ENCODE assay signal across 1 fruit fly cellular context in the genomic region with DNA sequence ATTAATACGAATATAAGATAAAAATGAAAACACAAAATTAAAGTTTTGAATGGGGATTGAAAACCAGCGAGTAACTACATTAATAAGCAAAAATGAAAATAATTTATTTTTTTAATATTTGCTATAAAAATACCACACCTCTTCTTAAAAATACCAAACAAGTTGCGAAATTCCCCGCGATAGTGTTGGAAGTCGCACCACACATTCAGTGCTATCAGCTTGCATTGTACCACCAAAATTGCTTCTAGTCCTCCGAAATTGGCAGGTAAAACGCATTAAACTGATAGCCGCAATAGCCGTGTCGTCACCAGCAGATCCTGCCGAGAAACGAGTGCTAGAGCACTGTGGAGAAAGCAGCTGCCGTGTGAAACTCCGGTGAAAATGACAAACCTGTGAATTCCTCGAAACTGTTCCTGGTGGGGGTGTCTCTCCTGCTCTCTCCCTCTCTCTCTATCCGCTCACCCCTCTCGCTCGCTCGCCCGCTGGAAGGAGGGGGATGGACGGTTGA.
A peak's percentile ranks its signal among the peaks of the same experiment; 100 is the strongest.
TF ChIP-seq lines count a peak whose summit lies in the region.

TSS of gene Hip14 (plus strand) at position 198 of the 508 bp plus-strand sequence.

TF ChIP-seq in whole organism, embryonic, 481 proteins besides CTCF, POLR2A, EP300 and RAD21 (continued from another document and continues in another):
- TF ChIP-seq crp (GFP tag; optimal IDR thresholded peaks at IDR 0.05; lab: Kevin White, UChicago) (peak in 1 of 2 experiments; percentile 0), kay (GFP tag; optimal IDR thresholded peaks at IDR 0.05; lab: Kevin White, UChicago) (no peak), CG13123 (GFP tag; optimal IDR thresholded peaks at IDR 0.05; lab: Kevin White, UChicago) (no peak), da (GFP tag; optimal IDR thresholded peaks at IDR 0.05; lab: Kevin White, UChicago) (no peak), CG14965 (GFP tag; optimal IDR thresholded peaks at IDR 0.05; lab: Kevin White, UChicago; ENCODE audit: borderline replicate concordance) (no peak), pum (GFP tag; optimal IDR thresholded peaks at IDR 0.05; lab: Kevin White, UChicago) (no peak), sens (GFP tag; lab: Kevin White, UChicago) (peak; percentile 86), CG2202 (tag; optimal IDR thresholded peaks at IDR 0.05; lab: Kevin White, UChicago) (no peak), HHEX (GFP tag; optimal IDR thresholded peaks at IDR 0.05; lab: Kevin White, UChicago) (no peak), unpg (GFP tag; optimal IDR thresholded peaks at IDR 0.05; lab: Kevin White, UChicago) (no peak), Hr51 (GFP tag; optimal IDR thresholded peaks at IDR 0.05; lab: Kevin White, UChicago) (no peak), D (optimal IDR thresholded peaks at IDR 0.05; lab: Kevin White, UChicago) (peak; percentile 62), D (GFP tag; optimal IDR thresholded peaks at IDR 0.05; lab: Kevin White, UChicago) (no peak), CG5245 (GFP tag; optimal IDR thresholded peaks at IDR 0.05; lab: Kevin White, UChicago) (no peak), phol (tag; optimal IDR thresholded peaks at IDR 0.05; lab: Kevin White, UChicago) (peak; percentile 37), CG3407 (GFP tag; optimal IDR thresholded peaks at IDR 0.05; lab: Kevin White, UChicago) (no peak), CG6854 (GFP tag; optimal IDR thresholded peaks at IDR 0.05; lab: Kevin White, UChicago) (no peak), CG30431 (GFP tag; optimal IDR thresholded peaks at IDR 0.05; lab: Kevin White, UChicago) (no peak), ewg (GFP tag; optimal IDR thresholded peaks at IDR 0.05; lab: Kevin White, UChicago) (no peak), bab2 (GFP tag; optimal IDR thresholded peaks at IDR 0.05; lab: Kevin White, UChicago) (no peak), CG3065 (GFP tag; optimal IDR thresholded peaks at IDR 0.05; lab: Kevin White, UChicago) (no peak), zen2 (GFP tag; IDR thresholded peaks at IDR 0.05; lab: Robert Waterston, UW; ENCODE audit: partially characterized antibody) (no peak), chif (GFP tag; optimal IDR thresholded peaks at IDR 0.05; lab: Kevin White, UChicago) (no peak), dmrt11E (tag; optimal IDR thresholded peaks at IDR 0.05; lab: Kevin White, UChicago) (no peak), Hr3 (GFP tag; optimal IDR thresholded peaks at IDR 0.05; lab: Kevin White, UChicago) (peak; percentile 12), lbe (GFP tag; optimal IDR thresholded peaks at IDR 0.05; lab: Kevin White, UChicago) (peak; percentile 10), fd3F (GFP tag; optimal IDR thresholded peaks at IDR 0.05; lab: Kevin White, UChicago) (no peak), grn (GFP tag; optimal IDR thresholded peaks at IDR 0.05; lab: Kevin White, UChicago) (no peak), CG1233 (GFP tag; optimal IDR thresholded peaks at IDR 0.05; lab: Kevin White, UChicago) (no peak), Dbx (GFP tag; IDR thresholded peaks at IDR 0.05; lab: Robert Waterston, UW) (no peak), CG5180 (GFP tag; optimal IDR thresholded peaks at IDR 0.05; lab: Kevin White, UChicago) (no peak), CG34224 (GFP tag; IDR thresholded peaks at IDR 0.05; lab: Robert Waterston, UW; ENCODE audit: partially characterized antibody) (0 out of 3 replicates have a peak, but pooled peaks have one; percentile 30), CG9215 (GFP tag; IDR thresholded peaks at IDR 0.05; lab: Robert Waterston, UW) (no peak), zf30C (GFP tag; optimal IDR thresholded peaks at IDR 0.05; lab: Kevin White, UChicago) (no peak), lola (GFP tag; optimal IDR thresholded peaks at IDR 0.05; lab: Kevin White, UChicago) (peak in 1 of 3 experiments; percentile 25), CG33557 (GFP tag; optimal IDR thresholded peaks at IDR 0.05; lab: Kevin White, UChicago) (no peak), CG11696 (GFP tag; IDR thresholded peaks at IDR 0.05; lab: Robert Waterston, UW) (no peak), ara (GFP tag; IDR thresholded peaks at IDR 0.05; lab: Robert Waterston, UW) (0 out of 2 replicates have a peak, but pooled peaks have one; percentile 20), CG31388 (GFP tag; optimal IDR thresholded peaks at IDR 0.05; lab: Kevin White, UChicago) (no peak), CG12071 (GFP tag; optimal IDR thresholded peaks at IDR 0.05; lab: Kevin White, UChicago) (no peak), CG3995 (GFP tag; optimal IDR thresholded peaks at IDR 0.05; lab: Kevin White, UChicago) (peak; percentile 86), ash1 (GFP tag; optimal IDR thresholded peaks at IDR 0.05; lab: Kevin White, UChicago) (no peak), gcm2 (GFP tag; optimal IDR thresholded peaks at IDR 0.05; lab: Kevin White, UChicago) (no peak), CG13624 (GFP tag; optimal IDR thresholded peaks at IDR 0.05; lab: Kevin White, UChicago) (no peak), Atf-2 (GFP tag; optimal IDR thresholded peaks at IDR 0.05; lab: Kevin White, UChicago) (no peak), crol (GFP tag; IDR thresholded peaks at IDR 0.05; lab: Robert Waterston, UW) (peak; percentile 91), CG7745 (tag; optimal IDR thresholded peaks at IDR 0.05; lab: Kevin White, UChicago) (no peak), CG10147 (GFP tag; optimal IDR thresholded peaks at IDR 0.05; lab: Kevin White, UChicago) (peak; percentile 40), HmgZ (tag; optimal IDR thresholded peaks at IDR 0.05; lab: Kevin White, UChicago) (peak; percentile 18), bcd (GFP tag; optimal IDR thresholded peaks at IDR 0.05; lab: Kevin White, UChicago) (no peak), Asciz (GFP tag; optimal IDR thresholded peaks at IDR 0.05; lab: Kevin White, UChicago) (no peak), caup (GFP tag; optimal IDR thresholded peaks at IDR 0.05; lab: Kevin White, UChicago; ENCODE audit: severe bottlenecking) (no peak), h (optimal IDR thresholded peaks at IDR 0.05; lab: Kevin White, UChicago) (no peak), CG5953 (GFP tag; IDR thresholded peaks at IDR 0.05; lab: Robert Waterston, UW) (no peak), CG13296 (GFP tag; optimal IDR thresholded peaks at IDR 0.05; lab: Kevin White, UChicago) (peak; percentile 22), BEAF-32 (GFP tag; optimal IDR thresholded peaks at IDR 0.05; lab: Kevin White, UChicago) (peak; percentile 29), Awh (GFP tag; IDR thresholded peaks at IDR 0.05; lab: Robert Waterston, UW) (no peak), sc (optimal IDR thresholded peaks at IDR 0.05; lab: Kevin White, UChicago) (no peak), sc (GFP tag; optimal IDR thresholded peaks at IDR 0.05; lab: Kevin White, UChicago) (no peak), sd (tag; optimal IDR thresholded peaks at IDR 0.05; lab: Kevin White, UChicago) (peak; percentile 86), Fer3 (tag; optimal IDR thresholded peaks at IDR 0.05; lab: Kevin White, UChicago) (no peak), CG14050 (GFP tag; IDR thresholded peaks at IDR 0.05; lab: Robert Waterston, UW) (no peak), MBD-R2 (GFP tag; IDR thresholded peaks at IDR 0.05; lab: Robert Waterston, UW) (peak; percentile 57), emc (GFP tag; optimal IDR thresholded peaks at IDR 0.05; lab: Kevin White, UChicago) (no peak), Aef1 (GFP tag; IDR thresholded peaks at IDR 0.05; lab: Robert Waterston, UW) (no peak), sisA (GFP tag; IDR thresholded peaks at IDR 0.05; lab: Robert Waterston, UW) (no peak), Drgx (GFP tag; IDR thresholded peaks at IDR 0.05; lab: Robert Waterston, UW) (no peak), CG6765 (GFP tag; optimal IDR thresholded peaks at IDR 0.05; lab: Kevin White, UChicago) (no peak), bigmax (GFP tag; optimal IDR thresholded peaks at IDR 0.05; lab: Kevin White, UChicago) (no peak), Scr (GFP tag; IDR thresholded peaks at IDR 0.05; lab: Robert Waterston, UW; ENCODE audit: partially characterized antibody) (peak; percentile 22; the same call in 1 of the 2 replicates), Fer2 (tag; optimal IDR thresholded peaks at IDR 0.05; lab: Kevin White, UChicago) (no peak), dpn (GFP tag; optimal IDR thresholded peaks at IDR 0.05; lab: Kevin White, UChicago) (no peak), fd102C (GFP tag; optimal IDR thresholded peaks at IDR 0.05; lab: Kevin White, UChicago) (no peak), Nf-YA (GFP tag; IDR thresholded peaks at IDR 0.05; lab: Robert Waterston, UW) (no peak), dysf (GFP tag; IDR thresholded peaks at IDR 0.05; lab: Robert Waterston, UW) (no peak), CG7372 (GFP tag; IDR thresholded peaks at IDR 0.05; lab: Robert Waterston, UW) (no peak), zfh1 (GFP tag; IDR thresholded peaks at IDR 0.05; lab: Robert Waterston, UW) (0 out of 3 replicates have a peak, but pooled peaks have one; percentile 38), Opbp (GFP tag; IDR thresholded peaks at IDR 0.05; lab: Robert Waterston, UW; ENCODE audit: partially characterized antibody) (no peak; the same call in 2 of the 3 replicates), HLHmδ (GFP tag; optimal IDR thresholded peaks at IDR 0.05; lab: Kevin White, UChicago) (no peak), tap (tag; optimal IDR thresholded peaks at IDR 0.05; lab: Kevin White, UChicago) (no peak), nmo (GFP tag; optimal IDR thresholded peaks at IDR 0.05; lab: Kevin White, UChicago) (no peak), Elba2 (GFP tag; optimal IDR thresholded peaks at IDR 0.05; lab: Kevin White, UChicago) (peak; percentile 7), CG13287 (GFP tag; IDR thresholded peaks at IDR 0.05; lab: Robert Waterston, UW; ENCODE audit: partially characterized antibody) (peak; percentile 40; the same call in 1 of the 2 replicates), pan (optimal IDR thresholded peaks at IDR 0.05; lab: Kevin White, UChicago) (no peak), pan (GFP tag; optimal IDR thresholded peaks at IDR 0.05 in 1 of 2, IDR thresholded peaks at IDR 0.05 in 1 of 2) (no peak), stc (GFP tag; IDR thresholded peaks at IDR 0.05; lab: Robert Waterston, UW) (no peak), zen (tag; optimal IDR thresholded peaks at IDR 0.05; lab: Kevin White, UChicago) (no peak), jumu (GFP tag; optimal IDR thresholded peaks at IDR 0.05; lab: Kevin White, UChicago) (no peak), Vsx1 (GFP tag; optimal IDR thresholded peaks at IDR 0.05; lab: Kevin White, UChicago) (no peak), bbx (GFP tag; IDR thresholded peaks at IDR 0.05; lab: Robert Waterston, UW; ENCODE audit: partially characterized antibody) (peak; percentile 64), lmd (GFP tag; IDR thresholded peaks at IDR 0.05; lab: Robert Waterston, UW) (no peak), fd96Cb (tag; optimal IDR thresholded peaks at IDR 0.05; lab: Kevin White, UChicago) (no peak), sens-2 (GFP tag; IDR thresholded peaks at IDR 0.05; lab: Robert Waterston, UW) (no peak), CG10209 (GFP tag; optimal IDR thresholded peaks at IDR 0.05; lab: Kevin White, UChicago) (no peak), CG15269 (tag; optimal IDR thresholded peaks at IDR 0.05; lab: Kevin White, UChicago) (no peak), CG15479 (GFP tag; optimal IDR thresholded peaks at IDR 0.05; lab: Kevin White, UChicago) (peak; percentile 56), CG11247 (GFP tag; IDR thresholded peaks at IDR 0.05; lab: Robert Waterston, UW) (no peak), TFAM (GFP tag; optimal IDR thresholded peaks at IDR 0.05; lab: Kevin White, UChicago) (no peak), Bgb (GFP tag; IDR thresholded peaks at IDR 0.05; lab: Robert Waterston, UW; ENCODE audit: partially characterized antibody) (peak; percentile 33; the same call in 1 of the 2 replicates), CkIIα-i1 (GFP tag; IDR thresholded peaks at IDR 0.05; lab: Robert Waterston, UW) (no peak), gsb (GFP tag; IDR thresholded peaks at IDR 0.05; lab: Robert Waterston, UW) (no peak), Ets97D (GFP tag; optimal IDR thresholded peaks at IDR 0.05; lab: Kevin White, UChicago) (peak; percentile 46), Sry-δ (GFP tag; optimal IDR thresholded peaks at IDR 0.05; lab: Kevin White, UChicago) (no peak), CrebB (tag; optimal IDR thresholded peaks at IDR 0.05; lab: Kevin White, UChicago) (peak; percentile 10), lab (GFP tag; optimal IDR thresholded peaks at IDR 0.05; lab: Kevin White, UChicago) (no peak), Jarid2 (GFP tag; optimal IDR thresholded peaks at IDR 0.05; lab: Kevin White, UChicago) (no peak), cato (GFP tag; optimal IDR thresholded peaks at IDR 0.05; lab: Kevin White, UChicago; ENCODE audit: borderline replicate concordance) (no peak), pfk (GFP tag; optimal IDR thresholded peaks at IDR 0.05; lab: Kevin White, UChicago) (no peak), CG12299 (tag; optimal IDR thresholded peaks at IDR 0.05; lab: Kevin White, UChicago) (no peak), fru (optimal IDR thresholded peaks at IDR 0.05; lab: Kevin White, UChicago) (no peak), CG2129 (GFP tag; IDR thresholded peaks at IDR 0.05; lab: Robert Waterston, UW; ENCODE audit: partially characterized antibody) (no peak), pho (GFP tag; optimal IDR thresholded peaks at IDR 0.05; lab: Kevin White, UChicago) (no peak), Stat92E (GFP tag; optimal IDR thresholded peaks at IDR 0.05; lab: Kevin White, UChicago) (peak in 1 of 3 experiments; percentile 62), Doc3 (GFP tag; IDR thresholded peaks at IDR 0.05; lab: Robert Waterston, UW; ENCODE audit: partially characterized antibody) (peak; percentile 41; the same call in 1 of the 3 replicates), gcm (GFP tag; optimal IDR thresholded peaks at IDR 0.05; lab: Kevin White, UChicago) (no peak), shn (GFP tag; optimal IDR thresholded peaks at IDR 0.05; lab: Kevin White, UChicago) (no peak), CG10565 (GFP tag; optimal IDR thresholded peaks at IDR 0.05; lab: Kevin White, UChicago) (no peak), ems (GFP tag; optimal IDR thresholded peaks at IDR 0.05; lab: Kevin White, UChicago) (no peak), NC2α (GFP tag; optimal IDR thresholded peaks at IDR 0.05; lab: Kevin White, UChicago) (no peak), CG8924 (tag; optimal IDR thresholded peaks at IDR 0.05; lab: Kevin White, UChicago) (no peak), slbo (GFP tag; IDR thresholded peaks at IDR 0.05; lab: Robert Waterston, UW) (peak; percentile 68), CG6272 (GFP tag; IDR thresholded peaks at IDR 0.05; lab: Robert Waterston, UW) (0 out of 2 replicates have a peak, but pooled peaks have one; percentile 4), onecut (GFP tag; IDR thresholded peaks at IDR 0.05; lab: Robert Waterston, UW) (no peak), CG1024 (GFP tag; IDR thresholded peaks at IDR 0.05; lab: Robert Waterston, UW) (no peak), CG1529 (GFP tag; optimal IDR thresholded peaks at IDR 0.05; lab: Kevin White, UChicago) (no peak), CG32767 (GFP tag; IDR thresholded peaks at IDR 0.05; lab: Robert Waterston, UW) (0 out of 2 replicates have a peak, but pooled peaks have one; percentile 13), CG2116 (GFP tag; optimal IDR thresholded peaks at IDR 0.05; lab: Kevin White, UChicago) (peak; percentile 52), slp2 (GFP tag; optimal IDR thresholded peaks at IDR 0.05; lab: Kevin White, UChicago) (no peak)
